Fruit fly (Drosophila melanogaster) whole organism, embryonic: Measurements from ENCODE around the gene Tom70.

ENCODE experiments used
- Abd-B ChIP-seq: fragments of 200-800 bp; sonication (Bioruptor generic); optimal IDR thresholded peaks from 2 replicates; lab custom pipeline; 2018; ENCODE audit warnings: missing biosample characterization, mild to moderate bottlenecking, missing genetic modification characterization, moderate library complexity
- CG16779 ChIP-seq: fragments of 200-800 bp; sonication (Bioruptor generic); IDR thresholded peaks from 2 replicates; pipeline ENCODE4 v1.3.6; 2022; ENCODE audit warnings: missing biosample characterization, missing genetic modification characterization
- CG32532 ChIP-seq: fragments of 200-800 bp; sonication (Bioruptor generic); IDR thresholded peaks from 2 replicates; pipeline ENCODE4 v1.3.6; 2022; ENCODE audit warnings: missing biosample characterization, missing genetic modification characterization
- crp ChIP-seq, 2 experiments: fragments of 200-800 bp; sonication (Bioruptor generic); optimal IDR thresholded peaks; 2 replicates in 1 of 2; 3 replicates in 1 of 2; lab custom pipeline; 2017; ENCODE audit warnings: missing biosample characterization in 2 of 2, missing genetic modification characterization in 2 of 2, mild to moderate bottlenecking in 1 of 2, moderate library complexity in 1 of 2

DNA sequence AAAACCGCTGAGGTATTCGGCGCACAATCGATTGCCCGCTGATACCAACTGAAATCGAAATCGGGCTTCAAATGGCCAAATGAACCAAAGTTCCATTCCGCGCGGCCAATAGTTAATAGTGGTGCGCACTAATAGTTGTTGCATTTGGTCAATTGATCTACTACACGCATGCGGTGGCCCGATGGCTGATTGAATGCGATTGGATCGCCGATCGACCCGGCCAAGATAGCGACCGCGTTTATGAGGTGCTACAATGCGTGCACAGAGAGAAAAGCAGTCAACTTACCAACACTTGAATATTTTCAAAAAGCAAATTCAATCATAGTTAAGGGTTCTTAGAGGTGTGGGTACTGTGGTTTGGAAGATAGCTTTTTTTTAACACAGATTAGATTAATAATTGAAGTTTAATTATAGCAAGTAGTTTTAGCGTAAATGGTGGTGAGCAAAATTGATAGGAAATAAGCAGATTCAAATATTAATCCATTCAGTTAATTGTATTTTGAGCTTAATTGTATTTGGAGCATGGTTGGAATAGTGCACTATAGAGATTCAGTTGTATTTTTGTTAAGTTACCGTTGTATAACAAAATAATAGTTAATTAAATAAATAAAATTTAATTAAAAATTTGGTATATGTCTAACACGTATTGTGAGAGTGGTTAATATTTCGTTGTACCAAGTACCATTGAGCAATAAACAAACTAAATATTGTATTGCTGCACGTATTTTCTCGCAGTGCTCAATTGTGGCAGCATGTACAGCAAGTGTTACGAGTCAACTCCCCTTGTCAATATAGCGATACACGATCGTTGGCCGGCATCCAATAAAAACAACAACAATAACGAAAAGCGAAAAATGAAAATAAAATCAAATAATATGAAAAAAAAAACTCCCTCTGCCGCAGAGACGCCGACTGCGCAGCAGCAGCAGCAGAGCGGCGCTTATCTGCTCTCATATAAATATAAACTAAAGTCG is 11.6 kb downstream of the Tom70 start:
- no peak for TF ChIP-seq CG16779
- TF ChIP-seq crp (GFP tag; optimal IDR thresholded peaks at IDR 0.05; lab: Kevin White, UChicago): no peak
- TF ChIP-seq Abd-B (GFP tag; lab: Kevin White, UChicago): peak; percentile 29
- TF ChIP-seq CG32532 (GFP tag; lab: Robert Waterston, UW): peak; percentile 53
